Worm (Caenorhabditis elegans) whole organism, late embryonic: ENCODE measurements around the gene srx-112.

Experiments used
- ama-1 ChIP-seq: fragments of 150-350 bp; optimal IDR thresholded peaks from 2 replicates; lab custom pipeline; 2014
- ceh-31 ChIP-seq: sonication (generic microtip); optimal IDR thresholded peaks from 2 replicates; lab custom pipeline; 2016; ENCODE audit warnings: missing genetic modification characterization, missing compliant biosample characterization
- ceh-48 ChIP-seq: sonication (generic microtip); optimal IDR thresholded peaks from 2 replicates; lab custom pipeline; 2016; ENCODE audit warnings: missing genetic modification characterization, inconsistent platforms, missing compliant biosample characterization
- ceh-9 ChIP-seq: sonication (generic microtip); optimal IDR thresholded peaks from 2 replicates; lab custom pipeline; 2016; ENCODE audit warnings: mild to moderate bottlenecking, missing genetic modification characterization, inconsistent platforms, missing compliant biosample characterization
- elt-2 ChIP-seq: sonication (generic microtip); optimal IDR thresholded peaks from 2 replicates; lab custom pipeline; 2016; ENCODE audit warnings: missing genetic modification reagents, missing genetic modification characterization, missing compliant biosample characterization
- fkh-10 ChIP-seq: fragments of 150-350 bp; optimal IDR thresholded peaks from 2 replicates; lab custom pipeline; 2014; ENCODE audit warnings: missing biosample characterization, missing genetic modification reagents, missing genetic modification characterization
- madf-2 ChIP-seq: sonication (generic microtip); optimal IDR thresholded peaks from 2 replicates; lab custom pipeline; 2017; ENCODE audit warnings: missing genetic modification characterization, missing compliant biosample characterization
- mec-3 ChIP-seq: sonication (generic microtip); optimal IDR thresholded peaks from 2 replicates; lab custom pipeline; 2016; ENCODE audit warnings: borderline replicate concordance, missing genetic modification characterization, missing compliant biosample characterization
- nhr-11 ChIP-seq: fragments of 150-350 bp; optimal IDR thresholded peaks from 2 replicates; lab custom pipeline; 2014; ENCODE audit warnings: missing biosample characterization, missing genetic modification characterization
- sdc-2 ChIP-seq: sonication (generic microtip); optimal IDR thresholded peaks from 2 replicates; lab custom pipeline; 2016; ENCODE audit warnings: missing genotype, missing genetic modification characterization, missing compliant biosample characterization
- unc-86 ChIP-seq: sonication (generic microtip); optimal IDR thresholded peaks from 2 replicates; lab custom pipeline; 2016; ENCODE audit warnings: missing genetic modification characterization, missing compliant biosample characterization

DNA sequence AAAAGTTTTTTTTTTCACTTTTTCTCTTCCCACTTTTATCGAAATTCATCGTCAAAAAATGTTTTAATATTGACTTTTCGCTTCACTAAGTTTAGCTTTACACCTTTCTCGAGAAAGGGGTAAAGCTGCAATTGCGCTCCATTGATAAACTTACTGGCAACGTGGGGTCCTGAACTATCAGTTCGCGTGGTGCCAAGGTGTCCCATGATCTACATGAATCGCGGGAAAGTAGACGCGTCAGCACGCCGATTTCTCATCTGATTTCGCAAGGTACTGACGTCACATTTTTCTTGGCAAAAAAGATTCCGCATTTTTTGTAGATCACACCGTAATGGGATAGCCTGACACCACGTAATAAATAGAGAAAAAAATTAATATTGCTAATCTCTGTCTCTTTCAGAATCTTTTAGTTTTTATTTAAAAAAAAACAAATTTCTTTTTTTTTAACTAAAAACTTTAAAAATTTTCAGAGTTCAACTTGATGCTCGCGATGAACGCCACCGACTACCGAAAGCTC is 47.5 kb upstream of the srx-112 start, which contains the start of gene lido-15:
- TF ChIP-seq unc-86 (no peak), ceh-9 (tag; lab: Kevin White, UChicago) (no peak), ceh-48 (tag; lab: Kevin White, UChicago) (no peak), nhr-11 (tag; lab: Kevin White, UChicago) (no peak), mec-3 (tag; lab: Kevin White, UChicago) (no peak), ceh-31 (tag; lab: Kevin White, UChicago) (no peak), ama-1 (lab: Kevin White, UChicago) (no peak), elt-2 (tag; lab: Kevin White, UChicago) (no peak), sdc-2 (no peak), madf-2 (no peak), fkh-10 (GFP tag; lab: Kevin White, UChicago) (no peak)
